Worm (Caenorhabditis elegans) whole organism, L2 larva: ENCODE measurements around the gene W06G6.20.

Source experiments
- R02D3.7 ChIP-seq: fragments of 150-350 bp; optimal IDR thresholded peaks from 2 replicates; lab custom pipeline; 2014; ENCODE audit warnings: missing biosample characterization, missing genetic modification characterization
- blmp-1 ChIP-seq: sonication (generic microtip); optimal IDR thresholded peaks from 2 replicates; lab custom pipeline; 2017; ENCODE audit warnings: missing genetic modification characterization, mild to moderate bottlenecking, missing compliant biosample characterization, antibody characterized with exemption, moderate library complexity; ENCODE audit not compliant: insufficient read depth
- elt-3 ChIP-seq: sonication (generic microtip); optimal IDR thresholded peaks from 2 replicates; lab custom pipeline; 2017; ENCODE audit warnings: missing biosample characterization, missing genetic modification characterization
- gmeb-1 ChIP-seq: fragments of 150-350 bp; optimal IDR thresholded peaks from 2 replicates; lab custom pipeline; 2014; ENCODE audit warnings: missing biosample characterization, missing genetic modification characterization
- lin-13 ChIP-seq: fragments of 150-350 bp; optimal IDR thresholded peaks from 2 replicates; lab custom pipeline; 2014; ENCODE audit warnings: missing biosample characterization, missing genetic modification reagents, missing genetic modification characterization
- mdl-1 ChIP-seq, 2 experiments: fragments of 150-350 bp in 1 of 2; sonication (generic microtip) in 1 of 2; optimal IDR thresholded peaks; 2 replicates each; lab custom pipeline; 2017; ENCODE audit warnings: missing biosample characterization in 2 of 2, missing genetic modification characterization in 2 of 2
- nhr-11 ChIP-seq: fragments of 150-350 bp; optimal IDR thresholded peaks from 2 replicates; lab custom pipeline; 2014; ENCODE audit warnings: missing biosample characterization, missing genetic modification characterization
- nhr-12 ChIP-seq: fragments of 150-350 bp; optimal IDR thresholded peaks from 2 replicates; lab custom pipeline; 2014; ENCODE audit warnings: missing biosample characterization, missing genetic modification characterization
- nhr-6 ChIP-seq: fragments of 150-350 bp; optimal IDR thresholded peaks from 2 replicates; lab custom pipeline; 2014; ENCODE audit warnings: missing biosample characterization, missing genetic modification characterization
- nhr-77 ChIP-seq: fragments of 150-350 bp; optimal IDR thresholded peaks from 2 replicates; lab custom pipeline; 2014; ENCODE audit warnings: missing biosample characterization, missing genetic modification characterization
- unc-39 ChIP-seq: fragments of 150-350 bp; optimal IDR thresholded peaks from 2 replicates; lab custom pipeline; 2014; ENCODE audit warnings: missing biosample characterization, missing genetic modification characterization
- unc-62 ChIP-seq: fragments of 150-350 bp; optimal IDR thresholded peaks from 2 replicates; lab custom pipeline; 2014; ENCODE audit warnings: missing biosample characterization, missing genetic modification reagents, missing genetic modification characterization
- ztf-11 ChIP-seq: sonication (generic microtip); optimal IDR thresholded peaks from 2 replicates; lab custom pipeline; 2017; ENCODE audit warnings: missing biosample characterization, missing genetic modification characterization

DNA sequence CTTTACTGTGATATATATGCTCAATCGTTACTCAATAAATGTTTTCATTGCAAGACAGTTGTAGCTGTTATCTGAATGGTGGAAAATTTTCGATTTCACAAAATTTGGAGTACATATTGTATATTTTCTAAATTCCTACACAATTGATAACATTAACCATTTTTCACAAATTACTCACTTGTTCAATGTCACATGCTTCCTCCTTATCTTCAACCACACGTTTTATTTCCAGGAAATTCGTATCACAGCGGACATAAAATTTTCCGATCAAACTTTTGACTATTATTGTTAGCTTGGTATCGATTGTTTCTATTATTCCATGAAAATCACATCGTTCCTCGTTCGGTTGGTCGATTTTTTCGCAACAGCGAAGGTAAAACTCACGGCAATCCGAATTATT is 39.7 kb downstream of the W06G6.20 start:
- no peak for TF ChIP-seq nhr-77 (tag; lab: Kevin White, UChicago)
- no peak for TF ChIP-seq nhr-11 (tag; lab: Kevin White, UChicago)
- no peak for TF ChIP-seq R02D3.7 (tag; lab: Kevin White, UChicago)
- no peak for TF ChIP-seq lin-13 (GFP tag; lab: Kevin White, UChicago)
- no peak for TF ChIP-seq ztf-11 (tag; lab: Kevin White, UChicago)
- no peak for TF ChIP-seq unc-39
- TF ChIP-seq blmp-1 (tag; lab: Kevin White, UChicago): no peak
- TF ChIP-seq elt-3 (tag; lab: Kevin White, UChicago): no peak
- TF ChIP-seq gmeb-1 (tag; lab: Kevin White, UChicago): no peak
- no peak for TF ChIP-seq mdl-1 (tag; optimal IDR thresholded peaks at IDR 0.05; lab: Kevin White, UChicago)
- no peak for TF ChIP-seq unc-62
- no peak for TF ChIP-seq nhr-12
- no peak for TF ChIP-seq nhr-6 (tag; lab: Kevin White, UChicago)
